Fruit fly (Drosophila melanogaster): ENCODE data around the gene Bka.

The Bka gene

DNA sequence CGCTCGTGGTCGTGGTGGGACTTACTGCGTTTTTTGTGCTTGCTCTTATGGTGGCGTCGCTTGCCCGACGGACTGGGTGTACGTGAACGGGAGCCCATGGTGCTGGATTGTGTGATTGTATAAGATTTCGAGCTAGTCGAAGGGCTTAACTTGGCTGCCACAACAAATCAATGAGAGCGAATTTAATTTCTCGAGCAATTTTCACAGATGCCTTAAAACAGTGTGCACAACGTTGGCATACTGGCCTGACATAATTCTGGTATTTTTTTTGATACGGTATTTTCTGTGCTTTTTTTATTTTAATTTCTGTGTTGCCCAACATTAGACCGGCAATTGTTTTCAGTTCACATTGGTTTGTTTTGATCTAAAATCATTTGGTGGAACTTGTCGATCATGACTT is 42.8 kb downstream of the Bka start, which contains the start of gene Arglu1 (continued):
- peak; percentile 26 for TF ChIP-seq NfI (GFP tag; optimal IDR thresholded peaks at IDR 0.05)
- no peak for TF ChIP-seq odd (GFP tag; optimal IDR thresholded peaks at IDR 0.05)
- peak in 1 of 2 experiments; percentile 41 for TF ChIP-seq crp (GFP tag; optimal IDR thresholded peaks at IDR 0.05)
- no peak for TF ChIP-seq Elba2 (GFP tag; optimal IDR thresholded peaks at IDR 0.05)
- peak; percentile 26 for TF ChIP-seq jumu (GFP tag; optimal IDR thresholded peaks at IDR 0.05)
- TF ChIP-seq Six4 (GFP tag; optimal IDR thresholded peaks at IDR 0.05), result no peak
- no peak for TF ChIP-seq sisA (GFP tag; IDR thresholded peaks at IDR 0.05)
- no peak for TF ChIP-seq fd102C (GFP tag; optimal IDR thresholded peaks at IDR 0.05)
- TF ChIP-seq lbe (GFP tag; optimal IDR thresholded peaks at IDR 0.05), result peak; percentile 29
- TF ChIP-seq zfh2 (GFP tag; optimal IDR thresholded peaks at IDR 0.05), result peak; percentile 58
- TF ChIP-seq en (GFP tag; optimal IDR thresholded peaks at IDR 0.05), result no peak
- TF ChIP-seq vnd (GFP tag; IDR thresholded peaks at IDR 0.05; ENCODE audit: partially characterized antibody), result no peak
- no peak for TF ChIP-seq CG6813 (GFP tag; optimal IDR thresholded peaks at IDR 0.05)
- no peak for TF ChIP-seq fd64A (GFP tag; optimal IDR thresholded peaks at IDR 0.05)
- TF ChIP-seq CTCF (GFP tag; optimal IDR thresholded peaks at IDR 0.05), result no peak
- peak; percentile 55 for TF ChIP-seq YL-1 (GFP tag; optimal IDR thresholded peaks at IDR 0.05)
- no peak for TF ChIP-seq stc (GFP tag; IDR thresholded peaks at IDR 0.05)
- no peak for TF ChIP-seq Doc3 (GFP tag; IDR thresholded peaks at IDR 0.05; ENCODE audit: partially characterized antibody)
- TF ChIP-seq CG7786 (GFP tag; optimal IDR thresholded peaks at IDR 0.05), result peak; percentile 33
- no peak for TF ChIP-seq org-1 (GFP tag; optimal IDR thresholded peaks at IDR 0.05)
- TF ChIP-seq shn (GFP tag; optimal IDR thresholded peaks at IDR 0.05), result no peak
- no peak for TF ChIP-seq ERR (GFP tag; optimal IDR thresholded peaks at IDR 0.05)
- TF ChIP-seq scrt (GFP tag; optimal IDR thresholded peaks at IDR 0.05), result no peak
- no peak for TF ChIP-seq nmo (GFP tag; optimal IDR thresholded peaks at IDR 0.05)
- no peak for TF ChIP-seq HLH54F (GFP tag; optimal IDR thresholded peaks at IDR 0.05)
- TF ChIP-seq eyg (GFP tag; optimal IDR thresholded peaks at IDR 0.05), result peak; percentile 25
- no peak for TF ChIP-seq CG13424 (tag; optimal IDR thresholded peaks at IDR 0.05)
- 0 out of 3 replicates have a peak, but pooled peaks have one; percentile 25 for TF ChIP-seq row (GFP tag; IDR thresholded peaks at IDR 0.05)
- TF ChIP-seq CG10565 (GFP tag; optimal IDR thresholded peaks at IDR 0.05), result no peak
- no peak for TF ChIP-seq sens-2 (GFP tag; IDR thresholded peaks at IDR 0.05)
- TF ChIP-seq bsh (GFP tag; optimal IDR thresholded peaks at IDR 0.05), result no peak
- TF ChIP-seq Jarid2 (GFP tag; optimal IDR thresholded peaks at IDR 0.05), result no peak
- peak; percentile 28; the same call in 1 of the 3 replicates for TF ChIP-seq tgo (GFP tag; IDR thresholded peaks at IDR 0.05)
- TF ChIP-seq rib (GFP tag; IDR thresholded peaks at IDR 0.05), result no peak
- TF ChIP-seq Rfx (GFP tag; IDR thresholded peaks at IDR 0.05), result peak; percentile 61
- no peak for TF ChIP-seq Poxn (GFP tag; IDR thresholded peaks at IDR 0.05)
- no peak for TF ChIP-seq CG9609 (GFP tag; optimal IDR thresholded peaks at IDR 0.05)
- no peak for TF ChIP-seq MTF-1 (GFP tag; optimal IDR thresholded peaks at IDR 0.05; ENCODE audit: borderline replicate concordance)
- no peak for TF ChIP-seq CG15269 (tag; optimal IDR thresholded peaks at IDR 0.05)
- TF ChIP-seq CG31441 (GFP tag; IDR thresholded peaks at IDR 0.05), result no peak
- TF ChIP-seq CG2116 (GFP tag; optimal IDR thresholded peaks at IDR 0.05), result peak; percentile 0
- TF ChIP-seq stwl (tag; optimal IDR thresholded peaks at IDR 0.05), result peak; percentile 52
- no peak for TF ChIP-seq dmrt11E (tag; optimal IDR thresholded peaks at IDR 0.05)
- no peak for TF ChIP-seq Fer3 (tag; optimal IDR thresholded peaks at IDR 0.05)
- TF ChIP-seq Sin3A (optimal IDR thresholded peaks at IDR 0.05), result peak; percentile 18
- TF ChIP-seq ewg (GFP tag; optimal IDR thresholded peaks at IDR 0.05), result no peak
- TF ChIP-seq ase (GFP tag; IDR thresholded peaks at IDR 0.05), result no peak
- no peak for TF ChIP-seq CG14710 (tag; optimal IDR thresholded peaks at IDR 0.05)
- no peak for TF ChIP-seq zf30C (GFP tag; optimal IDR thresholded peaks at IDR 0.05)
- no peak for TF ChIP-seq peb (GFP tag; IDR thresholded peaks at IDR 0.05)
- TF ChIP-seq CG7556 (GFP tag; optimal IDR thresholded peaks at IDR 0.05), result no peak
- no peak for TF ChIP-seq CG13894 (tag; optimal IDR thresholded peaks at IDR 0.05)
